Fruit fly (Drosophila melanogaster): ENCODE measurements around the gene Men.

dm6 chr3R:12751027-12751426, 28.8 kb upstream of the Men start:
- TF ChIP-seq CG31627 (GFP tag; optimal IDR thresholded peaks at IDR 0.05) (no peak), Hr39 (GFP tag; optimal IDR thresholded peaks at IDR 0.05) (no peak), CG1621 (tag; optimal IDR thresholded peaks at IDR 0.05) (no peak), Sox102F (GFP tag; optimal IDR thresholded peaks at IDR 0.05) (no peak), CG11294 (GFP tag; IDR thresholded peaks at IDR 0.05) (no peak), CG32006 (GFP tag; optimal IDR thresholded peaks at IDR 0.05) (no peak), Hr38 (GFP tag; optimal IDR thresholded peaks at IDR 0.05) (no peak), net (GFP tag; optimal IDR thresholded peaks at IDR 0.05) (no peak), OdsH (GFP tag; optimal IDR thresholded peaks at IDR 0.05) (no peak), Met (GFP tag; optimal IDR thresholded peaks at IDR 0.05) (no peak), CG3032 (tag; optimal IDR thresholded peaks at IDR 0.05) (no peak), fd59A (GFP tag; optimal IDR thresholded peaks at IDR 0.05) (no peak)

Measured in whole organism, prepupa.